Worm (Caenorhabditis elegans) whole organism, midembryonic: Measurements from ENCODE around the gene ZK354.9.
"Not testable (repeated sequence)": the region's sequence is repeated elsewhere in the genome, so short reads cannot be mapped to it uniquely, and the experiment has no call there.

Source experiments
- T22C8.4 ChIP-seq: fragments of 200-800 bp; sonication (Bioruptor generic); IDR thresholded peaks from 2 replicates; pipeline ENCODE4 v1.3.6; 2022; ENCODE audit warnings: missing genetic modification characterization, missing compliant biosample characterization
- cog-1 ChIP-seq: sonication (generic microtip); optimal IDR thresholded peaks from 2 replicates; lab custom pipeline; 2016; ENCODE audit warnings: missing genetic modification characterization, missing compliant biosample characterization
- flt-1 ChIP-seq: fragments of 200-800 bp; sonication (Bioruptor generic); IDR thresholded peaks from 2 replicates; pipeline ENCODE4 v1.3.6; 2022; ENCODE audit warnings: missing genetic modification characterization, missing compliant biosample characterization
- klf-2 ChIP-seq: fragments of 200-800 bp; sonication (Bioruptor generic); conservative IDR thresholded peaks from 2 replicates; pipeline ENCODE4 v1.3.6; 2022; ENCODE audit warnings: missing genetic modification reagents, missing genetic modification characterization, missing compliant biosample characterization
- med-1 ChIP-seq: sonication (generic microtip); optimal IDR thresholded peaks from 2 replicates; lab custom pipeline; 2017; ENCODE audit warnings: missing genetic modification characterization, mild to moderate bottlenecking, missing compliant biosample characterization, antibody characterized with exemption, missing genetic modification reagents; ENCODE audit not compliant: insufficient read depth
- ref-1 ChIP-seq: fragments of 200-800 bp; sonication (Bioruptor generic); conservative IDR thresholded peaks from 2 replicates; pipeline ENCODE4 v1.3.6; 2022; ENCODE audit warnings: missing genetic modification reagents, missing genetic modification characterization, missing compliant biosample characterization
- tab-1 ChIP-seq: fragments of 200-800 bp; sonication (Bioruptor generic); IDR thresholded peaks from 2 replicates; pipeline ENCODE4 v1.3.6; 2022; ENCODE audit warnings: missing genetic modification characterization, missing compliant biosample characterization
- ztf-23 ChIP-seq: fragments of 200-800 bp; sonication (Bioruptor generic); IDR thresholded peaks from 2 replicates; pipeline ENCODE4 v1.3.6; 2022; ENCODE audit warnings: missing genetic modification reagents, missing genetic modification characterization, missing compliant biosample characterization
- ztf-29 ChIP-seq: fragments of 200-800 bp; sonication (Bioruptor generic); IDR thresholded peaks from 2 replicates; pipeline ENCODE4 v1.3.6; 2022; ENCODE audit warnings: missing genetic modification reagents, missing genetic modification characterization, missing compliant biosample characterization

Gene ZK354.9

ce11 chrIV:5332178-5332577 lies 24.2 kb upstream of the ZK354.9 start, which contains the start of gene Y4C6B.3:
Gene Y4C6B.3, plus strand, starts transcription at chrIV:5332478.
- TF ChIP-seq tab-1 (GFP tag; lab: Robert Waterston, UW) (no peak), cog-1 (tag; lab: Kevin White, UChicago) (no peak), flt-1 (no peak), klf-2 (GFP tag; lab: Robert Waterston, UW) (no peak), med-1 (GFP tag; lab: Kevin White, UChicago) (no peak), T22C8.4 (no peak), ref-1 (GFP tag; lab: Robert Waterston, UW) (no peak), ztf-23 (GFP tag; lab: Robert Waterston, UW) (no peak), ztf-29 (no peak)

ce11 chrIV:5326144-5326543 lies 18.2 kb upstream of the ZK354.9 start, which contains the start of gene Y4C6B.4:
Gene Y4C6B.4, plus strand, starts transcription at chrIV:5326444.
- TF ChIP-seq T22C8.4 = no peak
- TF ChIP-seq ztf-23 (GFP tag; lab: Robert Waterston, UW) = no peak
- no peak for TF ChIP-seq flt-1
- no peak for TF ChIP-seq tab-1 (GFP tag; lab: Robert Waterston, UW)
- no peak for TF ChIP-seq med-1 (GFP tag; lab: Kevin White, UChicago)
- TF ChIP-seq cog-1 (tag; lab: Kevin White, UChicago) = no peak
- TF ChIP-seq ref-1 (GFP tag; lab: Robert Waterston, UW) = no peak
- no peak for TF ChIP-seq klf-2 (GFP tag; lab: Robert Waterston, UW)
- no peak for TF ChIP-seq ztf-29

DNA sequence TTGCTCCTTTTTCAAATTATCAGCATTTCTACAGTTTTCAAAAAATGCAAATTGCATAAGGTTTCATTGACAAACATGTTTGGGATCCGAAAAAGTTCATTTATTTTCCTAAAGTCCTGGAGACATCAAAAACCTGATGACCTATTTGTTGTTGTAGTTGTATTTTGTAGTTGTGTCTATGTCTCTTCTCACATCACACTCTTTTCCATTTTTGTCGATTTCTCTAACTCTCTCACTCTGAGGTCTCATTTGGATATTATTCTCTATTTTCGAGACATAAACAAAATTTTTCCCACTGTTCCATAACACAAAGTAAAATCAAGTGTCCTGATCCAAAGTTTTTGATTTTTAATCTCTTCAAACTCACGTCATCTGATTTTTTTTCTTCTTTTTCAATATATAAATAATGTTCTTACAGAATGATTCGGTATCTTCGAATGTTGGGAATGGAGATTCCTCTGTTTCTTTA lies 10.9 kb upstream of the ZK354.9 start, which contains the start of gene slc-46A:
Gene slc-46A (plus strand): TSS at position 419 of the 469 bp plus-strand sequence.
- no peak for TF ChIP-seq ref-1 (GFP tag; lab: Robert Waterston, UW)

DNA sequence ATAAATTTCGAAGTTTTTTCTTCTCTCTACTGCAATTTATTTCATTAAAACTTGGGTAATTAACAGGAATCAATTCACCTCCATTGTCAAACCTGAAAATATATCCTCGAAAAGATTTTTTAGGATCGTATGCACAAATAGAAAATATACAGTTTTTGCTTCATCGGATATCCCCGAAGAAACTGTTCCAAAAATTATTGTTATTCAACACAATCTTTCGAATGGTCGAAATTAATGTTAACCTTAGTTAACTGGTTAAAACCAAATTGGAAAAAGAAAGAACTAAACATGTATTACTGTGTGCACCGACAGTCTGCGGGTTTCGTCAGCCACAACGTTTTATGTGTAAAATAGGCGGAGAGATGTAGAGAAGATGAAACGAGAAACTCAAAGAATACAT lies 9.2 kb upstream of the ZK354.9 start:
- TF ChIP-seq ref-1 (GFP tag; lab: Robert Waterston, UW) = no peak

- TF ChIP-seq flt-1; ztf-29; ref-1 (GFP tag; lab: Robert Waterston, UW): not testable (repeated sequence)
Measured at ce11 chrIV:5316223-5316622, 8.3 kb upstream of the ZK354.9 start, which contains the start of gene msp-65. Gene msp-65, plus strand, starts transcription at chrIV:5316523.

DNA sequence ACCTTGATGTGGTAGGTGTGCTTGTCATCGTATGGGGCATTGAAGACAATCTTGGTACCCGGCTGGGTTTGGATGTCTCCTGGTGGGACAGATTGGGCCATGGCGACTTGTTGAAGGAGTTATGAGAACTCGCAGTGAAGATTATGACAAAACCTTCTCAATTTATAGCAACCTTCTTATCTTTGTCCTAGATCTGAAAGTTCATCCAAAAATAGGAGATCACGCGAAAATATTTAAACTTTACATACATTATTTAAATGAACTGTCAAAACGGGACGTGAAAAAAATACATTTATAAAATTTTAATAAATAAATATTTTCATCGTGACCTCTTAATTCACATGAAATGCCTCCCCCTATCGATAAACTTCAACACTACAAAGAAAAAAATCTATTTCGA lies 5.1 kb upstream of the ZK354.9 start, which contains the start of the genes msp-59 and ZK354.2:
Gene msp-59 (minus strand): TSS at position 101 of the 400 bp plus-strand sequence.
Gene ZK354.2 (plus strand): TSS at position 395 of the 400 bp plus-strand sequence.
- not testable (repeated sequence) for TF ChIP-seq cog-1 (tag; lab: Kevin White, UChicago); klf-2 (GFP tag; lab: Robert Waterston, UW); T22C8.4

ce11 chrIV:5309742-5310141 lies 1.8 kb upstream of the ZK354.9 start, which contains the start of gene ZK354.3:
Gene ZK354.3, plus strand, starts transcription at chrIV:5310042.
- TF ChIP-seq T22C8.4 (no peak), klf-2 (GFP tag; lab: Robert Waterston, UW) (no peak), cog-1 (tag; lab: Kevin White, UChicago) (no peak), ztf-23 (GFP tag; lab: Robert Waterston, UW) (no peak), ref-1 (GFP tag; lab: Robert Waterston, UW) (no peak), med-1 (GFP tag; lab: Kevin White, UChicago) (no peak), ztf-29 (no peak)

DNA sequence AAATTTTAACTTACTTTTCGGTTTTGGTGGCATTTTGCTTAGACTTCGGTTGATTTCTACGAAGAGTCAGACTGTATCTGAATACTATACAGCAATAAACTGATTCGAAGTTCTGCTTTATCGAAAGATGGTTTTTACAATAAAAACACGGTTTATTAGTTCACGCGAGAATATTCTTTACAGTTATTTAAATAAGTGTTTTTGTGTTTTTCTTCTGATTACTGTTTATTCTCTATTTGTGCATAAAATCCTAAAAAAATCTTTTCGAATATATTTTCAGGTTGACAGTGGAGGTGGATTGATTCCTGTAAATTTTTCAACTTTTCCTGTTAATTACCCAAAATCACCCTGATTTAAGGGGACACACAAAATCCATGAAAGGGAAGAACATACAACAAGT lies 1.9 kb downstream of the ZK354.9 start, which contains the start of gene ZK354.8:
Gene ZK354.8 (minus strand): TSS at position 101 of the 400 bp plus-strand sequence.
- TF ChIP-seq tab-1 (GFP tag; lab: Robert Waterston, UW) (no peak), ref-1 (GFP tag; lab: Robert Waterston, UW) (no peak), cog-1 (tag; lab: Kevin White, UChicago) (no peak), flt-1 (no peak), med-1 (GFP tag; lab: Kevin White, UChicago) (no peak), ztf-29 (no peak), klf-2 (GFP tag; lab: Robert Waterston, UW) (no peak)

DNA sequence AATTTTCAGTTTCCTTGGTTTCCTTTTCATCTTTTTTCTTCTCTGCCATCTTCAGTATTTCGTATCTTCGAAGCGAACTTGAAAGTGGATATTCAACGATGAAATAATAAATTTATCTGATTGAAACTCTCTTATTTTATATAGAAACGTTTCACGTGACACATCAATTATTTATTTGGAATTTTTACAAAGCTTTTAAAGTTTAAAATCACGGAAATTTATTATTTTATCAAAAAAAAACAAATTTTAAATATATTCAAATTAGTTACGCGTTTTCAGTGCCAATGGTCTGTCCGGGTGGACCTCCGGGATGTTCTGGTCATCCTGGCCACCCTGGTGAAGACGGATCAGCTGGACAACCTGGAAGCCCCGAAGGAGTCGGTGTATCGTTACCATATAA lies 4.9 kb downstream of the ZK354.9 start, which contains the start of gene ZK354.7:
Gene ZK354.7 (minus strand): TSS at position 101 of the 400 bp plus-strand sequence.
- TF ChIP-seq klf-2 (GFP tag; lab: Robert Waterston, UW) = no peak
- TF ChIP-seq T22C8.4 = no peak
- no peak for TF ChIP-seq cog-1 (tag; lab: Kevin White, UChicago)
- no peak for TF ChIP-seq med-1 (GFP tag; lab: Kevin White, UChicago)

DNA sequence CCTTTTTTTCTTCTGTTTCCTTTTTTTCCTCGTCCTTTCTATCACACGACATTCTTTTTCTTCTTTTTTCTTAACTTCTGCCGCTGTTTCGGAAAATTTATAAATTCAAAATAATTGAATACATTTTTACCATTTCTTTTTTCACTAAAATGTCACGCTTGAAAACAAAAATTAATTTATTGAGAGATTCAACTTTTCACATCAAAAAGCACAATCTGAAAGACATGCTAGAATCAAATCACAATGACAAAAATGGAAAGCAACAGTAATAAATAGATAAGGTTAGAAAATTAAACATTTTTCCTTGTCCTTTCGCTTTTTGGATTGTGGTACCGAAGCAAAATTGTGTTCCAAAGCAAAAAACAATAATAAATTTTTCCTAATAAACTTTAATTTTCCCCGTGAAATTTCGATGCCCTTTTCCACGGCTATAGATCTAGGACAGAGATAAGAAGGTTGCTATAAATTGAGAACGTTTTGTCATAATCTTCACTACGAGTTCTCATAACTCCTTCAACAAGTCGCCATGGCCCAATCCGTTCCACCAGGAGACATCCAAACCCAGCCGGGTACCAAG lies 10.4 kb downstream of the ZK354.9 start, which contains the start of the genes ZK354.6 and msp-113:
Gene ZK354.6 (minus strand): TSS at position 101 of the 577 bp plus-strand sequence.
Gene msp-113 (plus strand): TSS at position 527 of the 577 bp plus-strand sequence.
- TF ChIP-seq cog-1 (tag; lab: Kevin White, UChicago) = no peak
- TF ChIP-seq ref-1 (GFP tag; lab: Robert Waterston, UW) = no peak
- no peak for TF ChIP-seq med-1 (GFP tag; lab: Kevin White, UChicago)
- no peak for TF ChIP-seq ztf-23 (GFP tag; lab: Robert Waterston, UW)
- TF ChIP-seq tab-1 (GFP tag; lab: Robert Waterston, UW) = no peak
- no peak for TF ChIP-seq ztf-29
- TF ChIP-seq T22C8.4 = no peak
- no peak for TF ChIP-seq flt-1
- TF ChIP-seq klf-2 (GFP tag; lab: Robert Waterston, UW) = no peak
